Worm (Caenorhabditis elegans): ENCODE measurements around the gene srh-174.

DNA sequence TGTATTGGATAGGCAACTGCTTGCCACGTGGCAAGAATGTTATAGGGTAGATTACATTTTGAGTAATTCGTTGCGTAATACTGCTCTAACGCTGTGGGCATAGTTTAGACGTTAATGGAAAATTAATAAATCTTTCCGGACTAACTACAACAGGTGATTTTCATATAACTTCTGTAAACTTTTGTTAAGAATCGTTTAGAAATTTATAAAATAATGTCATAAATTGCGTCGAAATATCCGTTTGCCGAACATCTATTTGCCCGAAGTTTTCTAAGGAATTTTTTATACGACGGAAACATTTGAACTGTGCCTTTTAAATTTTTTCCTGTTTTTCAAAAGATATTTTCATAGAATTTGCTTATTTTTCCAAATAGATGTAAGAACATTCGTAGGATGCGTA, 47.6 kb downstream of the srh-174 start, which contains the start of gene srh-112:
- TF ChIP-seq ama-1 (optimal IDR thresholded peaks at IDR 0.05), result no peak
- TF ChIP-seq F13C5.2 (tag; optimal IDR thresholded peaks at IDR 0.05), result no peak
- TF ChIP-seq flt-1 (GFP tag; IDR thresholded peaks at IDR 0.05), result no peak
- TF ChIP-seq tra-4 (tag; optimal IDR thresholded peaks at IDR 0.05), result no peak
- no peak for TF ChIP-seq tbx-37 (GFP tag; conservative IDR thresholded peaks at IDR 0.05)
